Worm (Caenorhabditis elegans) whole organism, late embryonic: ENCODE data around the gene C34C12.9.

ENCODE experiments used
- C08G9.2 ChIP-seq: sonication (generic microtip); optimal IDR thresholded peaks from 2 replicates; lab custom pipeline; 2016; ENCODE audit warnings: mild to moderate bottlenecking, missing genetic modification characterization, moderate library complexity, missing compliant biosample characterization
- T23F11.4 ChIP-seq: fragments of 200-800 bp; sonication (Bioruptor generic); optimal IDR thresholded peaks from 2 replicates; lab custom pipeline; 2018; ENCODE audit warnings: mild to moderate bottlenecking, missing genetic modification characterization, missing compliant biosample characterization
- ahr-1 ChIP-seq: sonication (generic microtip); optimal IDR thresholded peaks from 2 replicates; lab custom pipeline; 2016; ENCODE audit warnings: missing genetic modification characterization, missing compliant biosample characterization
- ama-1 ChIP-seq: fragments of 150-350 bp; optimal IDR thresholded peaks from 2 replicates; lab custom pipeline; 2014
- ceh-14 ChIP-seq: sonication (generic microtip); optimal IDR thresholded peaks from 2 replicates; lab custom pipeline; 2016; ENCODE audit warnings: missing genotype, missing genetic modification characterization, missing compliant biosample characterization
- ceh-18 ChIP-seq: sonication (generic microtip); optimal IDR thresholded peaks from 2 replicates; lab custom pipeline; 2016; ENCODE audit warnings: missing genetic modification characterization, missing compliant biosample characterization
- ceh-19 ChIP-seq: fragments of 200-800 bp; sonication (Bioruptor generic); optimal IDR thresholded peaks from 2 replicates; lab custom pipeline; 2018; ENCODE audit warnings: mild to moderate bottlenecking, missing genetic modification characterization, missing compliant biosample characterization
- ceh-2 ChIP-seq: sonication (generic microtip); optimal IDR thresholded peaks from 2 replicates; lab custom pipeline; 2016; ENCODE audit warnings: missing genotype, missing genetic modification characterization, missing compliant biosample characterization
- ceh-22 ChIP-seq: sonication (generic microtip); optimal IDR thresholded peaks from 2 replicates; lab custom pipeline; 2017; ENCODE audit warnings: missing biosample characterization, missing genetic modification characterization
- ceh-24 ChIP-seq: sonication (generic microtip); optimal IDR thresholded peaks from 2 replicates; lab custom pipeline; 2016; ENCODE audit warnings: mild to moderate bottlenecking, missing genetic modification characterization, missing compliant biosample characterization
- ceh-30 ChIP-seq: fragments of 150-350 bp; optimal IDR thresholded peaks from 2 replicates; lab custom pipeline; 2014; ENCODE audit warnings: missing biosample characterization, missing genetic modification characterization
- ceh-31 ChIP-seq: sonication (generic microtip); optimal IDR thresholded peaks from 2 replicates; lab custom pipeline; 2016; ENCODE audit warnings: missing genetic modification characterization, missing compliant biosample characterization
- ceh-48 ChIP-seq: sonication (generic microtip); optimal IDR thresholded peaks from 2 replicates; lab custom pipeline; 2016; ENCODE audit warnings: missing genetic modification characterization, inconsistent platforms, missing compliant biosample characterization
- ceh-6 ChIP-seq: fragments of 200-800 bp; sonication (Bioruptor generic); optimal IDR thresholded peaks from 2 replicates; lab custom pipeline; 2018; ENCODE audit warnings: mild to moderate bottlenecking, missing genetic modification characterization, missing compliant biosample characterization
- dve-1 ChIP-seq: sonication (generic microtip); optimal IDR thresholded peaks from 2 replicates; lab custom pipeline; 2017; ENCODE audit warnings: antibody characterized with exemption, mild to moderate bottlenecking, missing genetic modification characterization, missing compliant biosample characterization
- elt-4 ChIP-seq: sonication (generic microtip); optimal IDR thresholded peaks from 2 replicates; lab custom pipeline; 2016; ENCODE audit warnings: missing genetic modification characterization, missing compliant biosample characterization
- ets-4 ChIP-seq: sonication (generic microtip); optimal IDR thresholded peaks from 2 replicates; lab custom pipeline; 2016; ENCODE audit warnings: missing genetic modification characterization, missing compliant biosample characterization
- eyg-1 ChIP-seq: sonication (generic microtip); optimal IDR thresholded peaks from 2 replicates; lab custom pipeline; 2016; ENCODE audit warnings: missing genotype, missing genetic modification characterization, missing compliant biosample characterization
- fax-1 ChIP-seq: sonication (generic microtip); optimal IDR thresholded peaks from 2 replicates; lab custom pipeline; 2016; ENCODE audit warnings: missing genotype, missing genetic modification characterization, missing compliant biosample characterization
- fkh-6 ChIP-seq: sonication (generic microtip); optimal IDR thresholded peaks from 2 replicates; lab custom pipeline; 2016; ENCODE audit warnings: missing genetic modification characterization, missing compliant biosample characterization
- gmeb-2 ChIP-seq: sonication (generic microtip); optimal IDR thresholded peaks from 2 replicates; lab custom pipeline; 2016; ENCODE audit warnings: missing genetic modification characterization, inconsistent platforms, missing compliant biosample characterization
- hlh-15 ChIP-seq: sonication (generic microtip); optimal IDR thresholded peaks from 2 replicates; lab custom pipeline; 2016; ENCODE audit warnings: missing genetic modification characterization, missing compliant biosample characterization
- hlh-8 ChIP-seq: sonication (generic microtip); optimal IDR thresholded peaks from 2 replicates; lab custom pipeline; 2016; ENCODE audit warnings: missing genotype, missing genetic modification characterization, missing compliant biosample characterization
- lim-6 ChIP-seq: sonication (generic microtip); optimal IDR thresholded peaks from 2 replicates; lab custom pipeline; 2016; ENCODE audit warnings: missing genetic modification characterization, missing compliant biosample characterization
- nfya-1 ChIP-seq: sonication (generic microtip); optimal IDR thresholded peaks from 2 replicates; lab custom pipeline; 2017; ENCODE audit warnings: missing genetic modification characterization, mild to moderate bottlenecking, missing compliant biosample characterization, antibody characterized with exemption, moderate library complexity
- nhr-11 ChIP-seq: fragments of 150-350 bp; optimal IDR thresholded peaks from 2 replicates; lab custom pipeline; 2014; ENCODE audit warnings: missing biosample characterization, missing genetic modification characterization
- nhr-232 ChIP-seq: sonication (generic microtip); optimal IDR thresholded peaks from 2 replicates; lab custom pipeline; 2016; ENCODE audit warnings: missing genetic modification characterization, missing compliant biosample characterization
- npax-4 ChIP-seq: sonication (generic microtip); optimal IDR thresholded peaks from 2 replicates; lab custom pipeline; 2016; ENCODE audit warnings: missing genetic modification characterization, missing compliant biosample characterization
- pat-9 ChIP-seq: fragments of 200-800 bp; sonication (Bioruptor generic); optimal IDR thresholded peaks from 2 replicates; lab custom pipeline; 2018; ENCODE audit warnings: mild to moderate bottlenecking, missing genetic modification characterization, moderate library complexity, missing compliant biosample characterization
- pax-1 ChIP-seq: fragments of 150-350 bp; optimal IDR thresholded peaks from 2 replicates; lab custom pipeline; 2014; ENCODE audit warnings: missing biosample characterization, missing genetic modification characterization
- pha-4 ChIP-seq: fragments of 150-350 bp; optimal IDR thresholded peaks from 2 replicates; lab custom pipeline; 2018; ENCODE audit warnings: missing biosample characterization, missing genetic modification reagents, missing genetic modification characterization
- pqm-1 ChIP-seq: sonication (generic microtip); optimal IDR thresholded peaks from 2 replicates; lab custom pipeline; 2016; ENCODE audit warnings: missing genetic modification characterization, missing compliant biosample characterization
- ref-2 ChIP-seq: sonication (generic microtip); optimal IDR thresholded peaks from 2 replicates; lab custom pipeline; 2016; ENCODE audit warnings: missing genetic modification characterization, missing compliant biosample characterization
- sdc-2 ChIP-seq: sonication (generic microtip); optimal IDR thresholded peaks from 2 replicates; lab custom pipeline; 2016; ENCODE audit warnings: missing genotype, missing genetic modification characterization, missing compliant biosample characterization
- unc-42 ChIP-seq: sonication (generic microtip); optimal IDR thresholded peaks from 2 replicates; lab custom pipeline; 2016; ENCODE audit warnings: missing genotype, missing genetic modification characterization, missing compliant biosample characterization
- unc-55 ChIP-seq: sonication (generic microtip); optimal IDR thresholded peaks from 2 replicates; lab custom pipeline; 2017; ENCODE audit warnings: missing biosample characterization, missing genetic modification reagents, missing genetic modification characterization
- unc-86 ChIP-seq: sonication (generic microtip); optimal IDR thresholded peaks from 2 replicates; lab custom pipeline; 2016; ENCODE audit warnings: missing genetic modification characterization, missing compliant biosample characterization

C34C12.9 gene

DNA sequence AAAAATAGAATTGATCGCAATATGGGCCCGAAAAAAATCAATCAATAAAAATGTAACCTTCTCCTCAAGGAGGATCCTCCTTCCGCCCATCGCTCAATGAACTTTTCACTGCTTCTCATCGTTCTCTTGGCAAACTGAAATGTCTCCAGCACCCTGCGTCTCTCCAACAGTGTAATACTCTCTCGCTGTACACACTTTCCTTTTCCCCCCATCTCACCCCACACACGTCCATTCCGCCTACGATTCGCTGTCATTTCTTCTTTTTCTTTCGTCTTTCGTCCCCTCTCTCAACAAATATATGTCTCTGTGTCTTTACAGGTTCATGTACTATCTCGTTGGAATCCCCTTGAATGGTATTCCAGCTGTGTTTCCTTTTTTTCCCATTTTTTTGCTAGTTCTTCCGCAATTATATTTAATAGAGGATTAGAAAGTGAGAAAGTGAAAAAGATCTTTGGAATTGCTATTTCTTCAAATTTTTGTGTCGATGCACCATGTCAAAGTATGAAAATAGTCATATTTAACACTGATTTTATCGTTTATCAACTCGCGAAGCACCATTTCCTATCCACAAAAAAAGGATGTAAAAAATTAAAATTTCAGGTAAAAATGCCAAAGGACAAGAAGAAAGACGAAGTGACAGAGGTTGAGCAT, 3.8 kb downstream of the C34C12.9 start, which contains the start of gene rsu-1 (continued):
- TF ChIP-seq unc-55 (GFP tag; lab: Kevin White, UChicago) (peak; percentile 78), sdc-2 (tag; lab: Kevin White, UChicago) (peak; percentile 48), ahr-1 (tag; lab: Kevin White, UChicago) (no peak), fkh-6 (tag; lab: Kevin White, UChicago) (no peak), eyg-1 (tag; lab: Kevin White, UChicago) (no peak), ceh-30 (tag; lab: Kevin White, UChicago) (no peak), npax-4 (tag; lab: Kevin White, UChicago) (no peak)

ce11 chrIII:3470973-3471372, 4.3 kb downstream of the C34C12.9 start:
- TF ChIP-seq ceh-24, result no peak
- no peak for TF ChIP-seq dve-1
- TF ChIP-seq lim-6 (tag; lab: Kevin White, UChicago), result no peak

- TF ChIP-seq unc-55 (GFP tag; lab: Kevin White, UChicago) (peak; percentile 80), npax-4 (tag; lab: Kevin White, UChicago) (no peak)
- TF ChIP-seq, all 69 proteins: peak for 1
Observed at ce11 chrIII:3470433-3470832, 4.9 kb downstream of the C34C12.9 start.

- TF ChIP-seq nfya-1 (tag; lab: Kevin White, UChicago), result no peak
- no peak for TF ChIP-seq ahr-1 (tag; lab: Kevin White, UChicago)
- TF ChIP-seq pqm-1 (tag; lab: Kevin White, UChicago), result no peak
Observed at ce11 chrIII:3469646-3470045, 5.7 kb downstream of the C34C12.9 start, which contains the start of gene smim-14. Gene smim-14 (minus strand): TSS chrIII:3469746.

DNA sequence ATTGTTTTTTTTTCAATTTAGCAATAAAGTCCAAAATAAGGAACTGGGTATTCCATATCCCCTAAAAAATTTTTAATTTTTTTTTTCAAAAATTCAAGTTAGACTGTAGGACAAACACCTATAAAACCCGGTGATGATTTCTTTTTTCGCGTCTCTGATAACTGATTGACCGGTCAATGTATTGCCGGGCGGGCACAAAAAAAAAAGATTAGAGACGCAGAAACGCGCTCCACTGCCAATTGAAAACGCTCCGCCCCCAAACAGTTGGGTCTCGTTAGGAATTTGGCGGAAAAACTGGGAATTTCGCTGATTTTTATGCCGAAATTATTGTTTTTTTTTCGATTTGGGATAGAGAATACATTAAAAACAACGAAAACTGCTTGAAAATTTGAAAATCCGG, 6.9 kb downstream of the C34C12.9 start:
- TF ChIP-seq unc-55 (GFP tag; lab: Kevin White, UChicago) (no peak), unc-86 (tag; lab: Kevin White, UChicago) (no peak), hlh-15 (tag; lab: Kevin White, UChicago) (no peak), T23F11.4 (no peak)

- no peak for TF ChIP-seq unc-42 (tag; lab: Kevin White, UChicago)
- TF ChIP-seq nfya-1 (tag; lab: Kevin White, UChicago), result peak; percentile 93
Observed at ce11 chrIII:3467013-3467412, 8.3 kb downstream of the C34C12.9 start.

ce11 chrIII:3461403-3461802, 13.9 kb downstream of the C34C12.9 start, which contains the start of gene pph-6:
Gene pph-6 (plus strand): TSS chrIII:3461703.
- TF ChIP-seq eyg-1 (tag; lab: Kevin White, UChicago) (no peak), ceh-22 (tag; lab: Kevin White, UChicago) (no peak), ama-1 (lab: Kevin White, UChicago) (no peak)

- TF ChIP-seq ama-1 (lab: Kevin White, UChicago) (no peak), unc-55 (GFP tag; lab: Kevin White, UChicago) (no peak), ceh-14 (tag; lab: Kevin White, UChicago) (peak; percentile 41), ceh-48 (peak; percentile 13), ceh-6 (GFP tag; lab: Kevin White, UChicago) (no peak), nhr-232 (tag; lab: Kevin White, UChicago) (no peak), pat-9 (tag; lab: Kevin White, UChicago) (peak; percentile 40), nhr-11 (tag; lab: Kevin White, UChicago) (no peak), fax-1 (tag; lab: Kevin White, UChicago) (peak; percentile 1), elt-4 (tag; lab: Kevin White, UChicago) (no peak), gmeb-2 (no peak), ref-2 (tag; lab: Kevin White, UChicago) (peak; percentile 71), sdc-2 (tag; lab: Kevin White, UChicago) (no peak), C08G9.2 (tag; lab: Kevin White, UChicago) (peak; percentile 51), ceh-2 (tag; lab: Kevin White, UChicago) (peak; percentile 3), ets-4 (tag; lab: Kevin White, UChicago) (peak; percentile 18), hlh-8 (tag; lab: Kevin White, UChicago) (no peak), ceh-18 (peak; percentile 15), ceh-31 (tag; lab: Kevin White, UChicago) (peak; percentile 78), dve-1 (peak; percentile 57), ceh-19 (peak; percentile 55), pax-1 (tag; lab: Kevin White, UChicago) (peak; percentile 37), hlh-15 (tag; lab: Kevin White, UChicago) (peak; percentile 9), pha-4 (tag; lab: Kevin White, UChicago) (no peak)
Observed at ce11 chrIII:3460061-3460460, 15.3 kb downstream of the C34C12.9 start, which contains the start of gene C34C12.8. Gene C34C12.8 (plus strand): TSS chrIII:3460406.
